Fruit fly (Drosophila melanogaster) whole organism, wandering third instar larva: ENCODE data around the gene sdk.

Experiments used
- Abd-B ChIP-seq: fragments of >200 bp; optimal IDR thresholded peaks from 2 replicates; lab custom pipeline; 2017; ENCODE audit warnings: missing biosample characterization, missing genetic modification characterization
- CG32264 ChIP-seq: fragments of 200-800 bp; sonication (Bioruptor generic); optimal IDR thresholded peaks from 2 replicates; lab custom pipeline; 2016; ENCODE audit warnings: missing biosample characterization, missing genetic modification characterization
- Dfd ChIP-seq: fragments of >200 bp; optimal IDR thresholded peaks from 2 replicates; lab custom pipeline; 2017; ENCODE audit warnings: missing biosample characterization, missing genetic modification characterization
- Dif ChIP-seq: fragments of 200-275, 200-300 bp; sonication (Bioruptor generic); optimal IDR thresholded peaks from 2 replicates; lab custom pipeline; 2018; ENCODE audit warnings: missing biosample characterization, missing genetic modification characterization; ENCODE audit not compliant: partially characterized antibody
- GATAd ChIP-seq: sonication (Bioruptor generic); optimal IDR thresholded peaks from 2 replicates; lab custom pipeline; 2016; ENCODE audit warnings: missing biosample characterization, missing genetic modification characterization
- HLH106 ChIP-seq: fragments of 200-800 bp; optimal IDR thresholded peaks from 3 replicates; lab custom pipeline; 2019; ENCODE audit warnings: missing biosample characterization, mild to moderate bottlenecking, missing genetic modification characterization, moderate library complexity
- Hnf4 ChIP-seq: fragments of 200-800 bp; sonication (Bioruptor generic); optimal IDR thresholded peaks from 2 replicates; lab custom pipeline; 2016; ENCODE audit warnings: missing biosample characterization, mild to moderate bottlenecking, missing genetic modification characterization
- Hr78 ChIP-seq: fragments of >200 bp; optimal IDR thresholded peaks from 2 replicates; lab custom pipeline; 2017; ENCODE audit warnings: missing biosample characterization, missing genetic modification characterization
- Hr83 ChIP-seq: fragments of 200-300 bp; sonication (Bioruptor generic); optimal IDR thresholded peaks from 2 replicates; lab custom pipeline; 2016; ENCODE audit warnings: missing biosample characterization, mild to moderate bottlenecking, missing genetic modification characterization, moderate library complexity; ENCODE audit not compliant: poor library complexity, severe bottlenecking
- Jra ChIP-seq: sonication (Bioruptor generic); optimal IDR thresholded peaks from 2 replicates; lab custom pipeline; 2016; ENCODE audit warnings: missing biosample characterization, missing genetic modification characterization
- Mio ChIP-seq: sonication (Bioruptor generic); optimal IDR thresholded peaks from 2 replicates; lab custom pipeline; 2016; ENCODE audit warnings: missing biosample characterization, missing genetic modification characterization
- Myc ChIP-seq: fragments of >200 bp; optimal IDR thresholded peaks from 2 replicates; lab custom pipeline; 2017
- N ChIP-seq: fragments of >200 bp; optimal IDR thresholded peaks from 2 replicates; lab custom pipeline; 2018; ENCODE audit warnings: missing biosample characterization, missing external identifiers, missing genetic modification characterization
- OdsH ChIP-seq: fragments of 200-800 bp; sonication (Bioruptor generic); optimal IDR thresholded peaks from 2 replicates; lab custom pipeline; 2016; ENCODE audit warnings: missing biosample characterization, mild to moderate bottlenecking, missing genetic modification characterization
- Rel ChIP-seq, 2 experiments: fragments of 200-800 bp; sonication (Bioruptor generic) in 1 of 2; optimal IDR thresholded peaks; 2 replicates in 1 of 2; 3 replicates in 1 of 2; lab custom pipeline; 2016 to 2019; ENCODE audit warnings: mild to moderate bottlenecking in 2 of 2, missing biosample characterization in 2 of 2, missing genetic modification characterization in 2 of 2, moderate library complexity in 1 of 2
- Sp1 ChIP-seq: fragments of 200-800 bp; sonication (Bioruptor generic); optimal IDR thresholded peaks from 3 replicates; lab custom pipeline; 2019; ENCODE audit warnings: missing biosample characterization, mild to moderate bottlenecking, missing genetic modification characterization, moderate library complexity
- Vsx2 ChIP-seq: fragments of 200-300, 225-300 bp; sonication (Bioruptor generic); optimal IDR thresholded peaks from 2 replicates; lab custom pipeline; 2018; ENCODE audit warnings: missing biosample characterization, missing genetic modification characterization; ENCODE audit not compliant: partially characterized antibody
- br ChIP-seq: fragments of 200-800 bp; sonication (Bioruptor generic); optimal IDR thresholded peaks from 2 replicates; lab custom pipeline; 2016; ENCODE audit warnings: missing biosample characterization, missing genetic modification characterization
- brk ChIP-seq: fragments of 200-800 bp; sonication (Bioruptor generic); optimal IDR thresholded peaks from 2 replicates; lab custom pipeline; 2016; ENCODE audit warnings: missing biosample characterization, mild to moderate bottlenecking, missing genetic modification characterization
- dl ChIP-seq, 2 experiments: fragments of 175-275, 200-275 bp in 1 of 2; fragments of 200-275 bp in 1 of 2; sonication (Bioruptor generic); optimal IDR thresholded peaks; lab custom pipeline; 2018; ENCODE audit warnings: mild to moderate bottlenecking in 2 of 2, missing biosample characterization in 2 of 2, missing genetic modification characterization in 2 of 2, moderate library complexity in 2 of 2; ENCODE audit not compliant: partially characterized antibody in 2 of 2, insufficient read depth in 1 of 2
- dmrt93B ChIP-seq: fragments of 200-800 bp; sonication (Bioruptor generic); optimal IDR thresholded peaks from 2 replicates; lab custom pipeline; 2018; ENCODE audit warnings: missing biosample characterization, mild to moderate bottlenecking, missing genetic modification characterization
- dsf ChIP-seq: sonication (Bioruptor generic); optimal IDR thresholded peaks from 2 replicates; lab custom pipeline; 2016; ENCODE audit warnings: missing biosample characterization, missing genetic modification characterization, borderline replicate concordance
- ey ChIP-seq: fragments of 200-800 bp; sonication (Bioruptor generic); optimal IDR thresholded peaks from 2 replicates; lab custom pipeline; 2016; ENCODE audit warnings: missing biosample characterization, missing genetic modification characterization
- foxo ChIP-seq, 2 experiments: fragments of 200-800 bp; sonication (Bioruptor generic); optimal IDR thresholded peaks; 2 replicates in 1 of 2; 3 replicates in 1 of 2; lab custom pipeline; 2016 to 2017; ENCODE audit warnings: missing biosample characterization in 2 of 2, missing genetic modification characterization in 2 of 2
- fru ChIP-seq: fragments of 200-800 bp; sonication (Bioruptor generic); optimal IDR thresholded peaks from 3 replicates; lab custom pipeline; 2016; ENCODE audit warnings: missing biosample characterization, mild to moderate bottlenecking, missing genetic modification characterization
- h ChIP-seq: fragments of 200-800 bp; sonication (Bioruptor generic); optimal IDR thresholded peaks from 3 replicates; lab custom pipeline; 2016; ENCODE audit warnings: missing biosample characterization, mild to moderate bottlenecking, missing genetic modification characterization
- jim ChIP-seq: fragments of 175-275, 200-325 bp; sonication (Bioruptor generic); optimal IDR thresholded peaks from 2 replicates; lab custom pipeline; 2016; ENCODE audit warnings: missing biosample characterization, mild to moderate bottlenecking, missing genetic modification characterization
- lola ChIP-seq: fragments of >200 bp; optimal IDR thresholded peaks from 2 replicates; lab custom pipeline; 2017; ENCODE audit warnings: missing biosample characterization, missing genetic modification characterization
- pan ChIP-seq: fragments of >200 bp; optimal IDR thresholded peaks from 2 replicates; lab custom pipeline; 2017
- psq ChIP-seq: fragments of 200-800 bp; sonication (Bioruptor generic); optimal IDR thresholded peaks from 3 replicates; lab custom pipeline; 2017; ENCODE audit warnings: missing biosample characterization, mild to moderate bottlenecking, missing genetic modification characterization, moderate library complexity
- rgr ChIP-seq: fragments of 200-800 bp; sonication (Bioruptor generic); optimal IDR thresholded peaks from 3 replicates; lab custom pipeline; 2016; ENCODE audit warnings: missing biosample characterization, mild to moderate bottlenecking, missing genetic modification characterization
- sage ChIP-seq: fragments of 200-800 bp; sonication (Bioruptor generic); optimal IDR thresholded peaks from 2 replicates; lab custom pipeline; 2016; ENCODE audit warnings: missing biosample characterization, mild to moderate bottlenecking, missing genetic modification characterization
- sv ChIP-seq: fragments of 200-800 bp; sonication (Bioruptor generic); optimal IDR thresholded peaks from 3 replicates; lab custom pipeline; 2016; ENCODE audit warnings: missing biosample characterization, missing genetic modification characterization
- tai ChIP-seq: sonication (Bioruptor generic); optimal IDR thresholded peaks from 2 replicates; lab custom pipeline; 2016; ENCODE audit warnings: missing biosample characterization, missing genetic modification characterization
- usp ChIP-seq: fragments of >200 bp; optimal IDR thresholded peaks from 2 replicates; lab custom pipeline; 2017; ENCODE audit warnings: missing biosample characterization, missing genetic modification characterization
- woc ChIP-seq: sonication (Bioruptor generic); optimal IDR thresholded peaks from 2 replicates; lab custom pipeline; 2016; ENCODE audit warnings: missing biosample characterization, mild to moderate bottlenecking, missing genetic modification characterization

sdk gene

dm6 chrX:702484-702883 lies 15.8 kb downstream of the sdk start:
- TF ChIP-seq fru (GFP tag; lab: Kevin White, UChicago) (no peak), Dif (GFP tag; lab: Kevin White, UChicago) (no peak), br (GFP tag; lab: Kevin White, UChicago) (no peak), HLH106 (tag; lab: Kevin White, UChicago) (no peak), foxo (GFP tag; optimal IDR thresholded peaks at IDR 0.05; lab: Kevin White, UChicago) (no peak), Mio (GFP tag; lab: Kevin White, UChicago) (no peak), sv (GFP tag; lab: Kevin White, UChicago) (no peak), OdsH (GFP tag; lab: Kevin White, UChicago) (no peak), lola (no peak), Jra (GFP tag; lab: Kevin White, UChicago) (no peak), psq (GFP tag; lab: Kevin White, UChicago) (no peak), N (no peak), rgr (no peak), Hnf4 (GFP tag; lab: Kevin White, UChicago) (no peak), woc (GFP tag; lab: Kevin White, UChicago) (no peak), dl (GFP tag; optimal IDR thresholded peaks at IDR 0.05; lab: Kevin White, UChicago; ENCODE audit: insufficient read depth in 1 of 2, partially characterized antibody in 2 of 2) (no peak), Hr83 (GFP tag; lab: Kevin White, UChicago) (no peak)

dm6 chrX:709495-709894 lies 22.9 kb downstream of the sdk start:
- TF ChIP-seq dmrt93B (GFP tag; lab: Kevin White, UChicago) = no peak
- no peak for TF ChIP-seq GATAd (GFP tag; lab: Kevin White, UChicago)
- TF ChIP-seq Mio (GFP tag; lab: Kevin White, UChicago) = no peak
- no peak for TF ChIP-seq h (GFP tag; lab: Kevin White, UChicago)
- no peak for TF ChIP-seq Jra (GFP tag; lab: Kevin White, UChicago)
- TF ChIP-seq woc (GFP tag; lab: Kevin White, UChicago) = no peak
- no peak for TF ChIP-seq psq (GFP tag; lab: Kevin White, UChicago)
- TF ChIP-seq tai (GFP tag; lab: Kevin White, UChicago) = no peak
- no peak for TF ChIP-seq fru (GFP tag; lab: Kevin White, UChicago)
- no peak for TF ChIP-seq CG32264 (GFP tag; lab: Kevin White, UChicago)
- TF ChIP-seq Dif (GFP tag; lab: Kevin White, UChicago) = no peak
- no peak for TF ChIP-seq N
- no peak for TF ChIP-seq Dfd (GFP tag; lab: Kevin White, UChicago)
- no peak for TF ChIP-seq brk (GFP tag; lab: Kevin White, UChicago)
- TF ChIP-seq Vsx2 (GFP tag; lab: Kevin White, UChicago) = no peak
- TF ChIP-seq jim (GFP tag; lab: Kevin White, UChicago) = no peak

- no peak for TF ChIP-seq woc (GFP tag; lab: Kevin White, UChicago)
- peak; percentile 76 for TF ChIP-seq Dfd (GFP tag; lab: Kevin White, UChicago)
- TF ChIP-seq, all 38 proteins: peak for 1
Measured at dm6 chrX:710914-711313, 24.3 kb downstream of the sdk start.

dm6 chrX:711852-712251 lies 25.2 kb downstream of the sdk start:
- TF ChIP-seq Rel (GFP tag; optimal IDR thresholded peaks at IDR 0.05; lab: Kevin White, UChicago) (peak; percentile 52), Rel (tag; optimal IDR thresholded peaks at IDR 0.05; lab: Kevin White, UChicago) (no peak), Hnf4 (GFP tag; lab: Kevin White, UChicago) (peak; percentile 82), Dif (GFP tag; lab: Kevin White, UChicago) (peak; percentile 26), ey (GFP tag; lab: Kevin White, UChicago) (peak; percentile 89), HLH106 (tag; lab: Kevin White, UChicago) (peak; percentile 77), OdsH (GFP tag; lab: Kevin White, UChicago) (peak; percentile 85), Mio (GFP tag; lab: Kevin White, UChicago) (no peak), pan (lab: Kevin White, UChicago) (peak; percentile 37), Abd-B (no peak), CG32264 (GFP tag; lab: Kevin White, UChicago) (peak; percentile 75), dmrt93B (GFP tag; lab: Kevin White, UChicago) (peak; percentile 76), woc (GFP tag; lab: Kevin White, UChicago) (peak; percentile 86), Myc (lab: Kevin White, UChicago) (no peak), rgr (peak; percentile 86), Hr78 (no peak), h (GFP tag; lab: Kevin White, UChicago) (peak; percentile 90), foxo (GFP tag; optimal IDR thresholded peaks at IDR 0.05; lab: Kevin White, UChicago) (peak in 1 of 2 experiments; percentile 90), fru (GFP tag; lab: Kevin White, UChicago) (peak; percentile 90), br (GFP tag; lab: Kevin White, UChicago) (peak; percentile 87), dsf (GFP tag; lab: Kevin White, UChicago) (no peak), psq (GFP tag; lab: Kevin White, UChicago) (peak; percentile 70), usp (no peak), sage (GFP tag; lab: Kevin White, UChicago) (peak; percentile 76), brk (GFP tag; lab: Kevin White, UChicago) (no peak), Sp1 (GFP tag; lab: Kevin White, UChicago) (peak; percentile 69), Vsx2 (GFP tag; lab: Kevin White, UChicago) (no peak)
